Worm (Caenorhabditis elegans) whole organism, L3 larva: Measurements from ENCODE around the gene nhr-86.

ENCODE experiments used
- R02D3.7 ChIP-seq: fragments of 150-350 bp; optimal IDR thresholded peaks from 2 replicates; lab custom pipeline; 2014; ENCODE audit warnings: missing biosample characterization, missing genetic modification characterization
- ama-1 ChIP-seq: fragments of 150-350 bp; optimal IDR thresholded peaks from 2 replicates; lab custom pipeline; 2018
- egl-27 ChIP-seq: sonication (generic microtip); optimal IDR thresholded peaks from 4 replicates; lab custom pipeline; 2017; ENCODE audit warnings: missing biosample characterization, missing genetic modification reagents, missing genetic modification characterization
- nhr-12 ChIP-seq: fragments of 150-350 bp; optimal IDR thresholded peaks from 2 replicates; lab custom pipeline; 2014; ENCODE audit warnings: missing biosample characterization, missing genetic modification characterization
- nhr-237 ChIP-seq: fragments of 150-350 bp; optimal IDR thresholded peaks from 2 replicates; lab custom pipeline; 2014; ENCODE audit warnings: missing biosample characterization, missing genetic modification characterization
- nhr-25 ChIP-seq: sonication (generic microtip); optimal IDR thresholded peaks from 2 replicates; lab custom pipeline; 2017; ENCODE audit warnings: missing biosample characterization, missing genetic modification characterization

DNA sequence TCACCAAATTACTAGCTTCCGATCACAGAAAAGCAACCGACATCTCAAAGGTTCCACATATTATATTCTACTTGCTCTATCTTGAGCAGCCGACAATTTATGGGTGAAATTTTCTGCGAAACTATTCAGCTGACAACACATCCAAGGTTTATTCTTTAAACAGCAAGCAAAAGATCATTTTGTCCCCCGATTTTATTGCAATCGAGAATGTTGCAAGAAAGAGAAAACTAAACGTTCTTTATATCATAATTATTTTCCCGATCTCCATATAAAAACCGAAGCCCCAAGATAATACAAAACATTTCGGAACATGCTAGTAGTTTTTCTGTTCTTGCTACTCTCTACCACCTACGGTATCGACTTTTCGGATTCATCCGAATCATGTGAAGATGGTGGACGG, 29.1 kb upstream of the nhr-86 start, which contains the start of gene clec-207:
- TF ChIP-seq egl-27 (tag; lab: Kevin White, UChicago), result no peak
- no peak for TF ChIP-seq nhr-237 (tag; lab: Kevin White, UChicago)
- TF ChIP-seq ama-1 (lab: Kevin White, UChicago), result no peak
- TF ChIP-seq nhr-12 (tag; lab: Kevin White, UChicago), result no peak
- no peak for TF ChIP-seq R02D3.7 (tag; lab: Kevin White, UChicago)
- TF ChIP-seq nhr-25 (tag; lab: Kevin White, UChicago), result no peak
